Fruit fly (Drosophila melanogaster): ENCODE data around the gene betaTub85D.
A peak's percentile ranks its signal among the peaks of the same experiment; 100 is the strongest.

Gene betaTub85D

DNA sequence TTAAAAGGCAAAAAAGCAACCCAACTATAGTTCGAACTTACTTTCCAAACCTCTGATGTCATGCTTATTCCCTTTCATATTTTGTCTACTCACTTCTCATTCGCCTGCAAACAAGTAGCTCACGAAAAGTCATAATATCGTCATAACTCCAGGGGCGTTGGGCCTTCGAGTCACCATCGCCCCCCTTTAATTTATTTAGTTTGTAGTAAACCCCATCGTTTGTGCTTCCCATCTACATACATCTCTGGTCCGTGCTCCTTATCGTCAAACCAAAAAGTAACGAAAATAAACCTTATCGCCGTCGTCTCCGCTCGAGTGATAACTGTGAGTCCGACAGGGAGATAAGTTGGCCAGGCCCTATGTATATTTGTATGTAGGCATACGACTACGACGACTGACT, 18.9 kb upstream of the betaTub85D start (continued):
- TF ChIP-seq chif (GFP tag; optimal IDR thresholded peaks at IDR 0.05) (peak; percentile 2 to 54), BEAF-32 (GFP tag; optimal IDR thresholded peaks at IDR 0.05) (no peak), CG1647 (GFP tag; optimal IDR thresholded peaks at IDR 0.05) (no peak), sr (GFP tag; IDR thresholded peaks at IDR 0.05) (no peak), Ravus (GFP tag; IDR thresholded peaks at IDR 0.05) (no peak), Atf3 (GFP tag; optimal IDR thresholded peaks at IDR 0.05) (peak; percentile 17), pfk (GFP tag; optimal IDR thresholded peaks at IDR 0.05) (no peak), bsh (GFP tag; optimal IDR thresholded peaks at IDR 0.05) (peak in 1 of 2 experiments; percentile 65), Dfd (GFP tag; optimal IDR thresholded peaks at IDR 0.05) (no peak), CG7987 (GFP tag; optimal IDR thresholded peaks at IDR 0.05) (peak; percentile 49), CG7839 (tag; optimal IDR thresholded peaks at IDR 0.05) (peak; percentile 72), Neu2 (GFP tag; optimal IDR thresholded peaks at IDR 0.05; ENCODE audit: borderline replicate concordance) (no peak), jigr1 (GFP tag; IDR thresholded peaks at IDR 0.05) (no peak), pum (GFP tag; optimal IDR thresholded peaks at IDR 0.05) (no peak), ham (GFP tag; IDR thresholded peaks at IDR 0.05) (no peak), CG17612 (GFP tag; IDR thresholded peaks at IDR 0.05) (no peak), Atf6 (GFP tag; IDR thresholded peaks at IDR 0.05) (peak; percentile 84), Med (GFP tag) (peak; percentile 97), CG12659 (GFP tag; optimal IDR thresholded peaks at IDR 0.05) (peak; percentile 64), Optix (GFP tag; IDR thresholded peaks at IDR 0.05) (0 out of 3 replicates have a peak, but pooled peaks have one; percentile 47), p53 (GFP tag; optimal IDR thresholded peaks at IDR 0.05) (no peak), Sox100B (GFP tag; optimal IDR thresholded peaks at IDR 0.05) (no peak), CG3065 (GFP tag; optimal IDR thresholded peaks at IDR 0.05) (peak; percentile 19), sens (GFP tag) (peak; percentile 90), CG14014 (GFP tag; IDR thresholded peaks at IDR 0.05) (peak; percentile 79), Side (GFP tag; optimal IDR thresholded peaks at IDR 0.05) (peak; percentile 61), Usf (GFP tag; optimal IDR thresholded peaks at IDR 0.05) (peak; percentile 57), CG13424 (tag; optimal IDR thresholded peaks at IDR 0.05) (peak; percentile 78), exex (tag; optimal IDR thresholded peaks at IDR 0.05) (peak; percentile 81), ftz-f1 (GFP tag; optimal IDR thresholded peaks at IDR 0.05) (peak; percentile 4), gem (tag; optimal IDR thresholded peaks at IDR 0.05) (peak; percentile 63), zfh1 (GFP tag; IDR thresholded peaks at IDR 0.05) (peak; percentile 45; the same call in 1 of the 3 replicates), Mrtf (GFP tag; IDR thresholded peaks at IDR 0.05) (no peak), MBD-R2 (GFP tag; IDR thresholded peaks at IDR 0.05) (peak; percentile 64; the same call in 1 of the 2 replicates), org-1 (GFP tag; optimal IDR thresholded peaks at IDR 0.05) (no peak), CG12071 (GFP tag; optimal IDR thresholded peaks at IDR 0.05) (peak; percentile 66), CrebB (tag; optimal IDR thresholded peaks at IDR 0.05) (peak; percentile 64), Dbx (GFP tag; IDR thresholded peaks at IDR 0.05) (peak; percentile 85), CG14441 (GFP tag; IDR thresholded peaks at IDR 0.05) (no peak), Lpt (GFP tag; optimal IDR thresholded peaks at IDR 0.05) (no peak), twi (tag; optimal IDR thresholded peaks at IDR 0.05) (no peak), CG3407 (GFP tag; optimal IDR thresholded peaks at IDR 0.05) (no peak), CG10565 (GFP tag; optimal IDR thresholded peaks at IDR 0.05) (no peak), toy (GFP tag; IDR thresholded peaks at IDR 0.05) (no peak), lola (GFP tag; optimal IDR thresholded peaks at IDR 0.05) (peak in 1 of 3 experiments; percentile 22), salm (tag; optimal IDR thresholded peaks at IDR 0.05) (peak; percentile 63), Sox102F (GFP tag; optimal IDR thresholded peaks at IDR 0.05) (peak; percentile 23), klu (GFP tag; IDR thresholded peaks at IDR 0.05) (no peak; the same call in 1 of the 2 replicates), btn (GFP tag; optimal IDR thresholded peaks at IDR 0.05) (no peak), CG4617 (GFP tag; optimal IDR thresholded peaks at IDR 0.05; ENCODE audit: borderline replicate concordance) (no peak), CG9215 (GFP tag; IDR thresholded peaks at IDR 0.05) (no peak; the same call in 1 of the 2 replicates), CG15073 (GFP tag; optimal IDR thresholded peaks at IDR 0.05) (no peak)

Data from whole organism, embryonic.